ENCODE assay signal across 5 worm cellular contexts in genomic region chrV:8732934-8733333, ce11.
TF ChIP-seq lines count a peak whose summit lies in the region.

Gene ZC196.4 (plus strand): TSS chrV:8733106.

TF ChIP-seq in whole organism, L1 larva, 84 proteins besides CTCF, POLR2A, EP300 and RAD21:
- TF ChIP-seq elt-2 (tag; optimal IDR thresholded peaks at IDR 0.05; lab: Kevin White, UChicago): peak; percentile 36
- no peak for TF ChIP-seq ces-1 (GFP tag; optimal IDR thresholded peaks at IDR 0.05; lab: Kevin White, UChicago)

TF ChIP-seq in whole organism, L2 larva, 48 proteins besides CTCF, POLR2A, EP300 and RAD21:
- no peak for TF ChIP-seq F13H6.1 (tag; optimal IDR thresholded peaks at IDR 0.05; lab: Kevin White, UChicago)
- no peak for TF ChIP-seq ama-1 (optimal IDR thresholded peaks at IDR 0.05; lab: Kevin White, UChicago)
- peak; percentile 45 for TF ChIP-seq fos-1 (tag; optimal IDR thresholded peaks at IDR 0.05; lab: Kevin White, UChicago)

TF ChIP-seq in whole organism, L3 larva, 47 proteins besides CTCF, POLR2A, EP300 and RAD21:
- TF ChIP-seq pqm-1 (tag; optimal IDR thresholded peaks at IDR 0.05; lab: Kevin White, UChicago): peak; percentile 77
- TF ChIP-seq lin-15B (tag; optimal IDR thresholded peaks at IDR 0.05; lab: Kevin White, UChicago): no peak
- TF ChIP-seq jun-1 (tag; optimal IDR thresholded peaks at IDR 0.05; lab: Kevin White, UChicago): peak; percentile 52
- no peak for TF ChIP-seq mml-1 (tag; optimal IDR thresholded peaks at IDR 0.05; lab: Kevin White, UChicago)
- no peak for TF ChIP-seq nhr-25 (tag; optimal IDR thresholded peaks at IDR 0.05; lab: Kevin White, UChicago)
- no peak for TF ChIP-seq nhr-23 (tag; optimal IDR thresholded peaks at IDR 0.05; lab: Kevin White, UChicago)
- TF ChIP-seq egl-27 (tag; optimal IDR thresholded peaks at IDR 0.05; lab: Kevin White, UChicago): no peak
- TF ChIP-seq pha-4 (tag; optimal IDR thresholded peaks at IDR 0.05; lab: Kevin White, UChicago): peak; percentile 15
- TF ChIP-seq ztf-4 (tag; optimal IDR thresholded peaks at IDR 0.05; lab: Kevin White, UChicago): no peak
- no peak for TF ChIP-seq R02D3.7 (tag; optimal IDR thresholded peaks at IDR 0.05; lab: Kevin White, UChicago)
- TF ChIP-seq daf-12 (tag; optimal IDR thresholded peaks at IDR 0.05; lab: Kevin White, UChicago): no peak
- no peak for TF ChIP-seq lsy-12 (tag; optimal IDR thresholded peaks at IDR 0.05; lab: Kevin White, UChicago)
- no peak for TF ChIP-seq ceh-9 (tag; optimal IDR thresholded peaks at IDR 0.05; lab: Kevin White, UChicago)
- TF ChIP-seq ZK546.5 (tag; optimal IDR thresholded peaks at IDR 0.05; lab: Kevin White, UChicago): no peak
- no peak for TF ChIP-seq nhr-76 (tag; optimal IDR thresholded peaks at IDR 0.05; lab: Kevin White, UChicago)
- TF ChIP-seq nhr-43 (tag; optimal IDR thresholded peaks at IDR 0.05; lab: Kevin White, UChicago; ENCODE audit: poor library complexity, severe bottlenecking): no peak
- no peak for TF ChIP-seq nhr-67 (tag; optimal IDR thresholded peaks at IDR 0.05; lab: Kevin White, UChicago)
- TF ChIP-seq sea-2 (GFP tag; optimal IDR thresholded peaks at IDR 0.05; lab: Kevin White, UChicago): no peak
- no peak for TF ChIP-seq ama-1 (optimal IDR thresholded peaks at IDR 0.05; lab: Kevin White, UChicago)
- TF ChIP-seq elt-2 (tag; optimal IDR thresholded peaks at IDR 0.05; lab: Kevin White, UChicago): peak; percentile 85
- TF ChIP-seq nhr-12 (tag; optimal IDR thresholded peaks at IDR 0.05; lab: Kevin White, UChicago): no peak
- TF ChIP-seq eor-1 (tag; optimal IDR thresholded peaks at IDR 0.05; lab: Kevin White, UChicago): no peak
- TF ChIP-seq nhr-28 (tag; optimal IDR thresholded peaks at IDR 0.05; lab: Kevin White, UChicago): no peak
- no peak for TF ChIP-seq ceh-82 (tag; optimal IDR thresholded peaks at IDR 0.05; lab: Kevin White, UChicago)
- TF ChIP-seq snpc-4 (tag; optimal IDR thresholded peaks at IDR 0.05; lab: Kevin White, UChicago): no peak

TF ChIP-seq in whole organism, L4 larva, 104 proteins besides CTCF, POLR2A, EP300 and RAD21:
- TF ChIP-seq lsy-2 (tag; optimal IDR thresholded peaks at IDR 0.05; lab: Kevin White, UChicago) (no peak), zip-2 (tag; optimal IDR thresholded peaks at IDR 0.05; lab: Kevin White, UChicago) (no peak), pqm-1 (tag; optimal IDR thresholded peaks at IDR 0.05; lab: Kevin White, UChicago) (peak; percentile 76), F26F4.8 (GFP tag; conservative IDR thresholded peaks at IDR 0.05; lab: Robert Waterston, UW) (no peak), dve-1 (tag; optimal IDR thresholded peaks at IDR 0.05; lab: Kevin White, UChicago; ENCODE audit: insufficient read depth) (peak; percentile 39), ctbp-1 (GFP tag; IDR thresholded peaks at IDR 0.05; lab: Robert Waterston, UW) (no peak), nhr-28 (tag; optimal IDR thresholded peaks at IDR 0.05; lab: Kevin White, UChicago) (peak; percentile 16), R02D3.7 (tag; optimal IDR thresholded peaks at IDR 0.05; lab: Kevin White, UChicago) (no peak), daf-16 (GFP tag; optimal IDR thresholded peaks at IDR 0.05; lab: Kevin White, UChicago) (no peak), daf-16 (tag; optimal IDR thresholded peaks at IDR 0.05; lab: Kevin White, UChicago) (peak; percentile 74), nhr-102 (tag; optimal IDR thresholded peaks at IDR 0.05; lab: Kevin White, UChicago) (no peak)

TF ChIP-seq in whole organism, young adult, 124 proteins besides CTCF, POLR2A, EP300 and RAD21:
- TF ChIP-seq nhr-80 (tag; optimal IDR thresholded peaks at IDR 0.05; lab: Kevin White, UChicago) (peak; percentile 28), F55B11.4 (tag; optimal IDR thresholded peaks at IDR 0.05; lab: Kevin White, UChicago; ENCODE audit: borderline replicate concordance, insufficient read depth) (no peak)
TF ChIP-seq in whole organism, young adult: peak in this region for 1.
